Fruit fly (Drosophila melanogaster) whole organism, embryonic: ENCODE measurements around the gene Ir64a.

Source experiments
- Bgb ChIP-seq: fragments of 200-800 bp; sonication (Bioruptor generic); IDR thresholded peaks from 2 replicates; pipeline ENCODE4 v1.3.6; 2022; ENCODE audit warnings: missing biosample characterization, missing genetic modification characterization; ENCODE audit not compliant: partially characterized antibody
- CG10462 ChIP-seq: fragments of 200-800 bp; sonication (Bioruptor generic); optimal IDR thresholded peaks from 2 replicates; lab custom pipeline; 2016; ENCODE audit warnings: missing biosample characterization, missing genetic modification characterization
- CG12155 ChIP-seq: fragments of 200-800 bp; sonication (Bioruptor generic); optimal IDR thresholded peaks from 3 replicates; lab custom pipeline; 2016; ENCODE audit warnings: missing biosample characterization, missing genetic modification characterization
- CG1233 ChIP-seq: fragments of 200-800 bp; sonication (Bioruptor generic); optimal IDR thresholded peaks from 4 replicates; lab custom pipeline; 2018; ENCODE audit warnings: missing biosample characterization, mild to moderate bottlenecking, missing genetic modification characterization
- CG12391 ChIP-seq: fragments of 200-800 bp; sonication (Bioruptor generic); optimal IDR thresholded peaks from 3 replicates; lab custom pipeline; 2018; ENCODE audit warnings: missing biosample characterization, mild to moderate bottlenecking, missing genetic modification characterization, moderate library complexity
- CG13424 ChIP-seq: fragments of 200-800 bp; sonication (Bioruptor generic); optimal IDR thresholded peaks from 2 replicates; lab custom pipeline; 2019; ENCODE audit warnings: missing biosample characterization, mild to moderate bottlenecking, missing genetic modification characterization, moderate library complexity
- CG15011 ChIP-seq: fragments of 200-800 bp; sonication (Bioruptor generic); optimal IDR thresholded peaks from 3 replicates; lab custom pipeline; 2018; ENCODE audit warnings: missing biosample characterization, mild to moderate bottlenecking, missing genetic modification characterization
- CG1529 ChIP-seq: fragments of 200-800 bp; sonication (Bioruptor generic); optimal IDR thresholded peaks from 3 replicates; lab custom pipeline; 2018; ENCODE audit warnings: missing biosample characterization, missing genetic modification characterization
- CG15514 ChIP-seq: fragments of 200-800 bp; sonication (Bioruptor generic); optimal IDR thresholded peaks from 3 replicates; lab custom pipeline; 2017; ENCODE audit warnings: missing biosample characterization, missing genetic modification characterization, mild to moderate bottlenecking, moderate library complexity, missing genetic modification reagents
- CG17186 ChIP-seq: fragments of 200-800 bp; sonication (Bioruptor generic); optimal IDR thresholded peaks from 3 replicates; lab custom pipeline; 2017; ENCODE audit warnings: missing biosample characterization, missing genetic modification reagents, missing genetic modification characterization
- CG17328 ChIP-seq: fragments of 200-800 bp; sonication (Bioruptor generic); IDR thresholded peaks from 2 replicates; pipeline ENCODE4 v1.3.6; 2022; ENCODE audit warnings: missing biosample characterization, missing genetic modification characterization
- CG18619 ChIP-seq: fragments of 200-800 bp; sonication (Bioruptor generic); optimal IDR thresholded peaks from 3 replicates; lab custom pipeline; 2017; ENCODE audit warnings: missing biosample characterization, mild to moderate bottlenecking, missing genetic modification characterization
- CG30020 ChIP-seq: fragments of 200-800 bp; optimal IDR thresholded peaks from 2 replicates; lab custom pipeline; 2019; ENCODE audit warnings: missing biosample characterization, mild to moderate bottlenecking, missing genetic modification characterization, moderate library complexity
- CG3065 ChIP-seq: fragments of 200-800 bp; sonication (Bioruptor generic); optimal IDR thresholded peaks from 2 replicates; lab custom pipeline; 2016; ENCODE audit warnings: missing biosample characterization, missing genetic modification characterization
- CG3281 ChIP-seq: fragments of 200-800 bp; sonication (Bioruptor generic); optimal IDR thresholded peaks from 3 replicates; lab custom pipeline; 2017; ENCODE audit warnings: missing biosample characterization, mild to moderate bottlenecking, missing genetic modification characterization
- CG34376 ChIP-seq: fragments of 200-800 bp; sonication (Bioruptor generic); optimal IDR thresholded peaks from 2 replicates; lab custom pipeline; 2018; ENCODE audit warnings: missing biosample characterization, mild to moderate bottlenecking, missing genetic modification characterization
- CG3838 ChIP-seq: fragments of 200-800 bp; sonication (Bioruptor generic); optimal IDR thresholded peaks from 3 replicates; lab custom pipeline; 2016; ENCODE audit warnings: missing biosample characterization, missing genetic modification characterization
- CG4328 ChIP-seq: fragments of 200-800 bp; sonication (Bioruptor generic); optimal IDR thresholded peaks from 3 replicates; lab custom pipeline; 2017; ENCODE audit warnings: missing biosample characterization, missing genetic modification reagents, missing genetic modification characterization
- CG6689 ChIP-seq: fragments of 200-800 bp; sonication (Bioruptor generic); IDR thresholded peaks from 2 replicates; pipeline ENCODE4 v1.3.6; 2022; ENCODE audit warnings: missing biosample characterization, missing genetic modification characterization
- CG6854 ChIP-seq: fragments of 200-800 bp; sonication (Bioruptor generic); optimal IDR thresholded peaks from 3 replicates; lab custom pipeline; 2017; ENCODE audit warnings: missing biosample characterization, mild to moderate bottlenecking, missing genetic modification characterization
- D ChIP-seq, 2 experiments: fragments of 200-800 bp in 1 of 2; fragments of >200 bp in 1 of 2; sonication (Bioruptor generic) in 1 of 2; optimal IDR thresholded peaks; 2 replicates in 1 of 2; 3 replicates in 1 of 2; lab custom pipeline; 2017; ENCODE audit warnings: mild to moderate bottlenecking in 1 of 2, missing biosample characterization in 1 of 2, missing genetic modification characterization in 1 of 2, missing genetic modification reagents in 1 of 2
- Dll ChIP-seq: fragments of 200-800 bp; sonication (Bioruptor generic); IDR thresholded peaks from 4 replicates; pipeline ENCODE4 v1.3.6; 2022; ENCODE audit warnings: missing biosample characterization, missing genetic modification characterization; ENCODE audit not compliant: partially characterized antibody
- Drgx ChIP-seq: fragments of 200-800 bp; sonication (Bioruptor generic); IDR thresholded peaks from 2 replicates; pipeline ENCODE4 v1.3.6; 2022; ENCODE audit warnings: missing biosample characterization, missing genetic modification characterization
- Ets97D ChIP-seq: fragments of 200-800 bp; sonication (Bioruptor generic); optimal IDR thresholded peaks from 3 replicates; lab custom pipeline; 2016; ENCODE audit warnings: missing biosample characterization, missing genetic modification characterization
- Meics ChIP-seq: fragments of 200-800 bp; sonication (Bioruptor generic); optimal IDR thresholded peaks from 2 replicates; lab custom pipeline; 2017; ENCODE audit warnings: missing biosample characterization, mild to moderate bottlenecking, missing genetic modification characterization
- Nf-YC ChIP-seq: fragments of 200-800 bp; optimal IDR thresholded peaks from 3 replicates; lab custom pipeline; 2019; ENCODE audit warnings: missing biosample characterization, mild to moderate bottlenecking, missing genetic modification characterization, moderate library complexity
- Opbp ChIP-seq: fragments of 200-800 bp; sonication (Bioruptor generic); IDR thresholded peaks from 3 replicates; pipeline ENCODE4 v1.3.6; 2022; ENCODE audit warnings: missing biosample characterization, missing genetic modification characterization; ENCODE audit not compliant: partially characterized antibody
- Sin3A ChIP-seq: fragments of >200 bp; optimal IDR thresholded peaks from 2 replicates; lab custom pipeline; 2018
- Sox100B ChIP-seq: fragments of 200-800 bp; sonication (Bioruptor generic); optimal IDR thresholded peaks from 3 replicates; lab custom pipeline; 2018; ENCODE audit warnings: missing biosample characterization, mild to moderate bottlenecking, missing genetic modification characterization
- Sox102F ChIP-seq: fragments of 200-800 bp; sonication (Bioruptor generic); optimal IDR thresholded peaks from 2 replicates; lab custom pipeline; 2018; ENCODE audit warnings: missing biosample characterization, mild to moderate bottlenecking, missing genetic modification characterization, moderate library complexity
- Usf ChIP-seq: fragments of 200-800 bp; sonication (Bioruptor generic); optimal IDR thresholded peaks from 2 replicates; lab custom pipeline; 2017; ENCODE audit warnings: missing genotype, missing biosample characterization, missing genetic modification characterization
- ab ChIP-seq: fragments of 200-800 bp; sonication (Bioruptor generic); optimal IDR thresholded peaks from 2 replicates; lab custom pipeline; 2016; ENCODE audit warnings: missing biosample characterization, missing genetic modification characterization
- al ChIP-seq: fragments of 200-800 bp; sonication (Bioruptor generic); IDR thresholded peaks from 2 replicates; pipeline ENCODE4 v1.3.6; 2022; ENCODE audit warnings: missing biosample characterization, missing genetic modification characterization
- ara ChIP-seq: fragments of 200-800 bp; sonication (Bioruptor generic); IDR thresholded peaks from 2 replicates; pipeline ENCODE4 v1.3.6; 2022; ENCODE audit warnings: missing biosample characterization, missing genetic modification characterization
- btn ChIP-seq: fragments of 200-800 bp; sonication (Bioruptor generic); optimal IDR thresholded peaks from 2 replicates; lab custom pipeline; 2016; ENCODE audit warnings: missing biosample characterization, missing genetic modification characterization
- crol ChIP-seq: fragments of 200-800 bp; sonication (Bioruptor generic); IDR thresholded peaks from 2 replicates; pipeline ENCODE4 v1.3.6; 2022; ENCODE audit warnings: missing biosample characterization, missing genetic modification characterization
- dati ChIP-seq: fragments of 200-800 bp; sonication (Bioruptor generic); IDR thresholded peaks from 2 replicates; pipeline ENCODE4 v1.3.6; 2022; ENCODE audit warnings: missing biosample characterization, missing genetic modification characterization
- dmrt11E ChIP-seq: fragments of 200-800 bp; sonication (Bioruptor generic); optimal IDR thresholded peaks from 3 replicates; lab custom pipeline; 2018; ENCODE audit warnings: missing biosample characterization, mild to moderate bottlenecking, missing genetic modification characterization, moderate library complexity
- ftz-f1 ChIP-seq: fragments of 200-800 bp; sonication (Bioruptor generic); optimal IDR thresholded peaks from 2 replicates; lab custom pipeline; 2016; ENCODE audit warnings: missing biosample characterization, missing genetic modification characterization
- ind ChIP-seq: fragments of 200-800 bp; sonication (Bioruptor generic); optimal IDR thresholded peaks from 3 replicates; lab custom pipeline; 2016; ENCODE audit warnings: missing biosample characterization, missing genetic modification characterization
- lola ChIP-seq, 3 experiments: fragments of >200 bp in 2 of 3; fragments of 200-800 bp in 1 of 3; sonication (Bioruptor generic) in 1 of 3; optimal IDR thresholded peaks; 2 replicates each; lab custom pipeline; 2017 to 2019; ENCODE audit warnings: missing biosample characterization in 3 of 3, missing genetic modification characterization in 3 of 3, mild to moderate bottlenecking in 1 of 3, moderate library complexity in 1 of 3
- mirr ChIP-seq: fragments of 200-800 bp; sonication (Bioruptor generic); optimal IDR thresholded peaks from 3 replicates; lab custom pipeline; 2018; ENCODE audit warnings: missing biosample characterization, mild to moderate bottlenecking, missing genetic modification characterization
- nerfin-2 ChIP-seq: fragments of 200-800 bp; sonication (Bioruptor generic); IDR thresholded peaks from 2 replicates; pipeline ENCODE4 v1.3.6; 2022; ENCODE audit warnings: missing biosample characterization, missing genetic modification characterization; ENCODE audit not compliant: partially characterized antibody
- nom ChIP-seq: fragments of 200-800 bp; sonication (Bioruptor generic); optimal IDR thresholded peaks from 2 replicates; lab custom pipeline; 2017; ENCODE audit warnings: missing biosample characterization, missing genetic modification characterization, mild to moderate bottlenecking, moderate library complexity, missing genetic modification reagents
- org-1 ChIP-seq: fragments of 200-800 bp; sonication (Bioruptor generic); optimal IDR thresholded peaks from 2 replicates; lab custom pipeline; 2017; ENCODE audit warnings: missing biosample characterization, missing genetic modification characterization
- repo ChIP-seq: fragments of 200-800 bp; sonication (Bioruptor generic); optimal IDR thresholded peaks from 2 replicates; lab custom pipeline; 2016; ENCODE audit warnings: missing biosample characterization, missing genetic modification characterization
- schlank ChIP-seq: fragments of 200-800 bp; sonication (Bioruptor generic); optimal IDR thresholded peaks from 2 replicates; lab custom pipeline; 2018; ENCODE audit warnings: missing biosample characterization, mild to moderate bottlenecking, missing genetic modification characterization
- slou ChIP-seq: fragments of 200-800 bp; sonication (Bioruptor generic); optimal IDR thresholded peaks from 3 replicates; lab custom pipeline; 2016; ENCODE audit warnings: missing biosample characterization, missing genetic modification characterization
- sqz ChIP-seq: fragments of 200-800 bp; sonication (Bioruptor generic); optimal IDR thresholded peaks from 3 replicates; lab custom pipeline; 2018; ENCODE audit warnings: missing biosample characterization, mild to moderate bottlenecking, missing genetic modification characterization
- sr ChIP-seq: fragments of 200-800 bp; sonication (Bioruptor generic); IDR thresholded peaks from 3 replicates; pipeline ENCODE4 v1.3.6; 2022; ENCODE audit warnings: missing biosample characterization, missing genetic modification characterization

The Ir64a gene

dm6 chr3L:5365880-5366507, 16.6 kb downstream of the Ir64a start, which contains the start of the genes Uev1A and Membrin (continued):
- TF ChIP-seq Sox102F (GFP tag; lab: Kevin White, UChicago) = no peak
- TF ChIP-seq CG6854 (GFP tag; lab: Kevin White, UChicago) = no peak
- TF ChIP-seq CG30020 (tag; lab: Kevin White, UChicago) = peak; percentile 12
- no peak for TF ChIP-seq ara (GFP tag; lab: Robert Waterston, UW)
- no peak for TF ChIP-seq nom
- TF ChIP-seq Drgx (GFP tag; lab: Robert Waterston, UW) = no peak
- 0 out of 3 replicates have a peak, but pooled peaks have one; percentile 34 for TF ChIP-seq Opbp
- no peak for TF ChIP-seq CG12155 (GFP tag; lab: Kevin White, UChicago)
- peak; percentile 20; the same call in 1 of the 4 replicates for TF ChIP-seq Dll (GFP tag; lab: Robert Waterston, UW)
- no peak for TF ChIP-seq mirr (GFP tag; lab: Kevin White, UChicago)
- TF ChIP-seq al (GFP tag; lab: Robert Waterston, UW) = no peak
- no peak for TF ChIP-seq CG4328
- TF ChIP-seq CG6689 (GFP tag; lab: Robert Waterston, UW) = no peak
- no peak for TF ChIP-seq ab (GFP tag; lab: Kevin White, UChicago)
- TF ChIP-seq Sox100B (GFP tag; lab: Kevin White, UChicago) = no peak
- peak; percentile 51 for TF ChIP-seq CG3281 (GFP tag; lab: Kevin White, UChicago)
- TF ChIP-seq Sin3A (lab: Kevin White, UChicago) = peak; percentile 92
- TF ChIP-seq CG15514 = peak; percentile 30
- no peak for TF ChIP-seq CG3065 (GFP tag; lab: Kevin White, UChicago)
- no peak for TF ChIP-seq schlank (tag; lab: Kevin White, UChicago)
- TF ChIP-seq lola (GFP tag; optimal IDR thresholded peaks at IDR 0.05; lab: Kevin White, UChicago) = no peak
- peak; percentile 32 for TF ChIP-seq Nf-YC (tag; lab: Kevin White, UChicago)
- TF ChIP-seq slou (GFP tag; lab: Kevin White, UChicago) = no peak
- no peak for TF ChIP-seq sr (GFP tag; lab: Robert Waterston, UW)
- TF ChIP-seq CG1529 (GFP tag; lab: Kevin White, UChicago) = no peak
- no peak for TF ChIP-seq Meics (GFP tag; lab: Kevin White, UChicago)
- TF ChIP-seq CG18619 = no peak
- peak; percentile 37 for TF ChIP-seq CG17186 (GFP tag; lab: Kevin White, UChicago)
- no peak for TF ChIP-seq nerfin-2
- no peak for TF ChIP-seq repo
- peak; percentile 41 for TF ChIP-seq CG12391
- peak; percentile 52 for TF ChIP-seq Ets97D (GFP tag; lab: Kevin White, UChicago)
- no peak for TF ChIP-seq btn (GFP tag; lab: Kevin White, UChicago)
- TF ChIP-seq CG34376 = no peak
- TF ChIP-seq org-1 (GFP tag; lab: Kevin White, UChicago) = no peak
- no peak for TF ChIP-seq CG17328 (GFP tag; lab: Robert Waterston, UW)
- TF ChIP-seq sqz (GFP tag; lab: Kevin White, UChicago) = no peak
- no peak for TF ChIP-seq Usf (GFP tag; lab: Kevin White, UChicago)
- no peak for TF ChIP-seq CG15011 (GFP tag; lab: Kevin White, UChicago)
- no peak for TF ChIP-seq CG1233 (GFP tag; lab: Kevin White, UChicago)
- TF ChIP-seq D (optimal IDR thresholded peaks at IDR 0.05; lab: Kevin White, UChicago) = no peak
- no peak for TF ChIP-seq D (GFP tag; optimal IDR thresholded peaks at IDR 0.05; lab: Kevin White, UChicago)
- no peak for TF ChIP-seq dati
- no peak for TF ChIP-seq Bgb (GFP tag; lab: Robert Waterston, UW)
- TF ChIP-seq crol (GFP tag; lab: Robert Waterston, UW) = no peak
- no peak for TF ChIP-seq CG10462 (GFP tag; lab: Kevin White, UChicago)
- TF ChIP-seq ftz-f1 (GFP tag; lab: Kevin White, UChicago) = peak; percentile 44
- TF ChIP-seq ind = no peak
- no peak for TF ChIP-seq CG3838 (GFP tag; lab: Kevin White, UChicago)
- no peak for TF ChIP-seq CG13424 (tag; lab: Kevin White, UChicago)
- peak; percentile 11 for TF ChIP-seq dmrt11E (tag; lab: Kevin White, UChicago)
